Worm (Caenorhabditis elegans) whole organism, early embryonic: ENCODE measurements around the gene F25E5.5.

Experiments
- B0310.2 ChIP-seq: sonication (generic microtip); optimal IDR thresholded peaks from 2 replicates; lab custom pipeline; 2016; ENCODE audit warnings: mild to moderate bottlenecking, missing genetic modification characterization, missing compliant biosample characterization
- F13C5.2 ChIP-seq: sonication (generic microtip); optimal IDR thresholded peaks from 2 replicates; lab custom pipeline; 2017; ENCODE audit warnings: mild to moderate bottlenecking, missing genetic modification characterization, inconsistent platforms, missing compliant biosample characterization
- aly-1 ChIP-seq: sonication (generic microtip); optimal IDR thresholded peaks from 2 replicates; lab custom pipeline; 2016; ENCODE audit warnings: missing genetic modification characterization, missing compliant biosample characterization
- ama-1 ChIP-seq: fragments of 150-350 bp; optimal IDR thresholded peaks from 2 replicates; lab custom pipeline; 2014
- ceh-13 ChIP-seq: fragments of 200-800 bp; sonication (Bioruptor generic); optimal IDR thresholded peaks from 2 replicates; lab custom pipeline; 2018; ENCODE audit warnings: mild to moderate bottlenecking, missing genetic modification characterization, missing compliant biosample characterization
- ceh-36 ChIP-seq: sonication (generic microtip); optimal IDR thresholded peaks from 2 replicates; lab custom pipeline; 2016; ENCODE audit warnings: missing genetic modification characterization, inconsistent platforms, missing compliant biosample characterization
- ets-7 ChIP-seq: sonication (generic microtip); optimal IDR thresholded peaks from 2 replicates; lab custom pipeline; 2016; ENCODE audit warnings: missing genotype, missing genetic modification characterization, missing compliant biosample characterization
- flt-1 ChIP-seq: fragments of 200-800 bp; sonication (Bioruptor generic); IDR thresholded peaks from 2 replicates; pipeline ENCODE4 v1.3.6; 2022; ENCODE audit warnings: missing genetic modification characterization, missing compliant biosample characterization
- hmbx-1 ChIP-seq: sonication (generic microtip); optimal IDR thresholded peaks from 2 replicates; lab custom pipeline; 2016; ENCODE audit warnings: mild to moderate bottlenecking, missing genetic modification characterization, missing compliant biosample characterization
- hmg-4 ChIP-seq: fragments of 200-800 bp; sonication (Bioruptor generic); optimal IDR thresholded peaks from 2 replicates; lab custom pipeline; 2018; ENCODE audit warnings: mild to moderate bottlenecking, missing genetic modification characterization, missing compliant biosample characterization
- hnd-1 ChIP-seq: sonication (generic microtip); optimal IDR thresholded peaks from 2 replicates; lab custom pipeline; 2016; ENCODE audit warnings: missing genetic modification characterization, missing compliant biosample characterization
- pes-1 ChIP-seq: fragments of 200-800 bp; sonication (Bioruptor generic); IDR thresholded peaks from 2 replicates; pipeline ENCODE4 v1.3.6; 2022; ENCODE audit warnings: missing genetic modification reagents, missing genetic modification characterization, missing compliant biosample characterization
- scrt-1 ChIP-seq: fragments of 200-800 bp; sonication (Bioruptor generic); IDR thresholded peaks from 2 replicates; pipeline ENCODE4 v1.3.6; 2022; ENCODE audit warnings: missing genetic modification characterization, missing compliant biosample characterization
- sea-1 ChIP-seq: fragments of 200-800 bp; sonication (Bioruptor generic); conservative IDR thresholded peaks from 2 replicates; pipeline ENCODE4 v1.3.6; 2022; ENCODE audit warnings: missing genetic modification characterization, missing compliant biosample characterization
- tbx-11 ChIP-seq: fragments of 200-800 bp; sonication (Bioruptor generic); IDR thresholded peaks from 2 replicates; pipeline ENCODE4 v1.3.6; 2022; ENCODE audit warnings: missing genetic modification characterization, missing compliant biosample characterization
- tbx-37 ChIP-seq: fragments of 200-800 bp; sonication (Bioruptor generic); conservative IDR thresholded peaks from 2 replicates; pipeline ENCODE4 v1.3.6; 2022; ENCODE audit warnings: missing genetic modification reagents, missing genetic modification characterization, missing compliant biosample characterization
- tra-4 ChIP-seq: sonication (generic microtip); optimal IDR thresholded peaks from 2 replicates; lab custom pipeline; 2017; ENCODE audit warnings: missing genetic modification characterization, missing compliant biosample characterization

The F25E5.5 gene

ce11 chrV:7411695-7412094 is 35.4 kb upstream of the F25E5.5 start, which contains the start of gene str-41:
TSS of gene str-41 (plus strand) at chrV:7411995.
- TF ChIP-seq ets-7 (tag; lab: Kevin White, UChicago), result no peak
- no peak for TF ChIP-seq aly-1 (tag; lab: Kevin White, UChicago)
- no peak for TF ChIP-seq ceh-13 (GFP tag; lab: Kevin White, UChicago)
- TF ChIP-seq flt-1 (GFP tag; lab: Robert Waterston, UW), result no peak
- TF ChIP-seq pes-1 (GFP tag; lab: Robert Waterston, UW), result no peak
- no peak for TF ChIP-seq ama-1 (lab: Kevin White, UChicago)
- TF ChIP-seq tra-4 (tag; lab: Kevin White, UChicago), result no peak
- TF ChIP-seq sea-1 (GFP tag; lab: Robert Waterston, UW), result no peak
- no peak for TF ChIP-seq ceh-36 (tag; lab: Kevin White, UChicago)
- no peak for TF ChIP-seq hmg-4 (GFP tag; lab: Kevin White, UChicago)
- no peak for TF ChIP-seq F13C5.2 (tag; lab: Kevin White, UChicago)
- no peak for TF ChIP-seq tbx-11 (GFP tag; lab: Robert Waterston, UW)
- no peak for TF ChIP-seq hnd-1 (tag; lab: Kevin White, UChicago)
- no peak for TF ChIP-seq hmbx-1 (tag; lab: Kevin White, UChicago)
- TF ChIP-seq scrt-1 (GFP tag; lab: Robert Waterston, UW), result no peak
- TF ChIP-seq tbx-37 (GFP tag; lab: Robert Waterston, UW), result no peak
- no peak for TF ChIP-seq B0310.2

DNA sequence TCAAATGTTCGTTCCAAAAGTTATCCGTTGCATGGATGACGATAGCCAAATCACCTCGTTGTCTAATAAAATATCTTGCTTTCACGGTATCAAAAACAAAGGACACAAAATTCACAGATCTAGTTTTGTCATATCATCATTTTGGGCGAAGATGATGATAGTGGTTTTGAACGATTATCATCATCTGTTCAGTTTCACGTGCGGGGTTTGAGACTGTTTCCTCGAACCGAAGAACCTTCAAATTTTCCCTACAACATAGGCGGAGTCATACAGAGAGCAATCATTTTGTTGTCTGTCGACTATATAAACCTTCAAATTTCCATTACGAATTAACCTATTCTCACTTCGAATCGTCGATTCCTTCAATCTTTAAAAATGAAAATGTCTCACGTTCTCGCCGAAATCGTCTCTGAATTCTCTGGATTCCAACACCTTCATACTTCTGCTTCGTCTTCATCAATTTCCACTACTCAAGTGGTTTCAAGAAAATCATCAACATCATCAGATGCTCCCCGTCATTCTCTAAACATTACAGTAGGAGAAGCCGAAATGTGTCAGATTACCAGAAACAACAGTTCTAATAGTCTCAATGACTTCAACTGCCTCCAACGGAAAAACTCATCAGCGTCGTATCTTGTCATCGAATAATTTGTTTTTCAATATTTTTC is 33.8 kb upstream of the F25E5.5 start, which contains the start of gene F18E3.11:
Gene F18E3.11, plus strand, starts transcription at position 376 of the 668 bp plus-strand sequence.
- no peak for TF ChIP-seq flt-1 (GFP tag; lab: Robert Waterston, UW)
- no peak for TF ChIP-seq ceh-13 (GFP tag; lab: Kevin White, UChicago)
- TF ChIP-seq hmbx-1 (tag; lab: Kevin White, UChicago), result no peak
- TF ChIP-seq sea-1 (GFP tag; lab: Robert Waterston, UW), result no peak
- TF ChIP-seq aly-1 (tag; lab: Kevin White, UChicago), result no peak
- TF ChIP-seq tbx-11 (GFP tag; lab: Robert Waterston, UW), result no peak
- no peak for TF ChIP-seq ceh-36 (tag; lab: Kevin White, UChicago)
- no peak for TF ChIP-seq F13C5.2 (tag; lab: Kevin White, UChicago)
- no peak for TF ChIP-seq tra-4 (tag; lab: Kevin White, UChicago)
- no peak for TF ChIP-seq ets-7 (tag; lab: Kevin White, UChicago)

- TF ChIP-seq ceh-13 (GFP tag; lab: Kevin White, UChicago), result no peak
- TF ChIP-seq ama-1 (lab: Kevin White, UChicago), result no peak
- no peak for TF ChIP-seq tbx-37 (GFP tag; lab: Robert Waterston, UW)
- TF ChIP-seq ceh-36 (tag; lab: Kevin White, UChicago), result no peak
- TF ChIP-seq ets-7 (tag; lab: Kevin White, UChicago), result no peak
- TF ChIP-seq aly-1 (tag; lab: Kevin White, UChicago), result no peak
- TF ChIP-seq B0310.2, result no peak
- no peak for TF ChIP-seq tbx-11 (GFP tag; lab: Robert Waterston, UW)
- TF ChIP-seq flt-1 (GFP tag; lab: Robert Waterston, UW), result no peak
- no peak for TF ChIP-seq scrt-1 (GFP tag; lab: Robert Waterston, UW)
- TF ChIP-seq pes-1 (GFP tag; lab: Robert Waterston, UW), result no peak
- no peak for TF ChIP-seq F13C5.2 (tag; lab: Kevin White, UChicago)
- no peak for TF ChIP-seq hmbx-1 (tag; lab: Kevin White, UChicago)
- TF ChIP-seq tra-4 (tag; lab: Kevin White, UChicago), result no peak
- TF ChIP-seq hmg-4 (GFP tag; lab: Kevin White, UChicago), result no peak
Observed at ce11 chrV:7414909-7415308, 32.2 kb upstream of the F25E5.5 start, which contains the start of gene F18E3.12. TSS of gene F18E3.12 (plus strand) at chrV:7414985.

DNA sequence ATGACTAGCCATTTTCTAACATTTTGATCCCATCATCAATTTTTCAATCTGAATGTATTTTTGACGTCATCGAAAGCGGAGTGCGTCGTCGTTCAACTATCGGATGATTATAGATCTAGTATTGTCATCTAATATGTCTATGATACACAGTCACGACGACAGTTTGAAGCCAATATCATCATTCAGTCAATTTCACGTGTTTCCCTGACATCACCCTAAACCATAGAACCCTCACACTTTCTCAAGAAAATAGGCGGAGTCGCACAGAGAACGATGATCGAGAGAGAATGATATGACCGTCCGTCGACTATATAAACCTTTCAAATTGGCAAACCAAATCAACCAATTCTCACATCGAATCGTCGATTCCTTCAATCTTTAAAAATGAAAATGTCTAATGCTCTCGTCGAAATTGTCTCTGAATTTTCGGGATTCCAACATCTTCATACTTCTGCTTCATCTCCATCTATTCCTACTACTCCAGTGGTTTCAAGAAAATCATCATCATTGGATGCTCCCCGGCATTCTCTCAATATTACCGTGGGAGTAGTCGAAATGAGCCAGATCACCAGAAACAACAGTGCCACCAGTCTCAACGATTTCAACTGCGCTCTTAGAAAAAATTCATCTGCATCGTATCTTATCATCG is 31.2 kb upstream of the F25E5.5 start, which contains the start of gene F18E3.13:
Gene F18E3.13, plus strand, starts transcription at position 385 of the 649 bp plus-strand sequence.
- no peak for TF ChIP-seq scrt-1 (GFP tag; lab: Robert Waterston, UW)
- no peak for TF ChIP-seq ama-1 (lab: Kevin White, UChicago)
- TF ChIP-seq tbx-37 (GFP tag; lab: Robert Waterston, UW), result no peak
- no peak for TF ChIP-seq aly-1 (tag; lab: Kevin White, UChicago)

ce11 chrV:7416569-7416968 is 30.5 kb upstream of the F25E5.5 start:
- TF ChIP-seq flt-1 (GFP tag; lab: Robert Waterston, UW), result no peak

DNA sequence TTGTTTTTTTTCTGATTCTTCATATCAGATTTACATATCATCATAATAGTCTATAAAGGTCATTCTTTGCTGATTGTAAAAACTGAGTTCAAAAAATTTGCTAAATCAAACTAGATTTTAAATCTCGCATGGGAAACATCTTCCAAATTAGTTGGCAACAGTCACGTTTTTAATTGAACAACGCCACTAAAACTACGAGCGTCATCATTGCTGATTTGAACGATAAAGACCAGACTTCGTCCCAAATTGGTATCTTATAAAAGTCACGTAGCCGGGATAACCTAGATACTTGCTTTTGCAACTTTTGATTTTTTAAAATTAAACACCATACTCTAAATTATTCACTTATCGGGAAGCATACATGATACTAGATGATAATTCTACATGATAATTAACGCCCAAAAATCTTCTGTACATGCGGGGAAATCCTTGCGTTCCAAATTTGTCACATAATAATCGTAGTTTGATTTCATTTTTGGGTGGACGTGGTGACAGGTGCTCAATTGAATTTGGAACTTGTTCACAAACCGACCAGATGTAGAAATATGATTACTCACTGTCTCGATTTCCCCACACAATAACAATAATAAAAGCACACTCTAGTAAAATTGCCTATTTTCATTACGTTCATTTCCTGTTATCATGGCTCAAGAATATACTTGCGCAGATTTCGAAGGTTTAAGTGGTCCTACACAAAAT is 29.9 kb upstream of the F25E5.5 start, which contains the start of gene srw-67:
Gene srw-67, plus strand, starts transcription at position 643 of the 699 bp plus-strand sequence.
- TF ChIP-seq ets-7 (tag; lab: Kevin White, UChicago) (no peak), scrt-1 (GFP tag; lab: Robert Waterston, UW) (no peak), hmbx-1 (tag; lab: Kevin White, UChicago) (no peak), hmg-4 (GFP tag; lab: Kevin White, UChicago) (no peak), tbx-11 (GFP tag; lab: Robert Waterston, UW) (no peak), B0310.2 (no peak), flt-1 (GFP tag; lab: Robert Waterston, UW) (no peak), ceh-36 (tag; lab: Kevin White, UChicago) (no peak), ceh-13 (GFP tag; lab: Kevin White, UChicago) (no peak), pes-1 (GFP tag; lab: Robert Waterston, UW) (no peak), hnd-1 (tag; lab: Kevin White, UChicago) (no peak), sea-1 (GFP tag; lab: Robert Waterston, UW) (no peak), tra-4 (tag; lab: Kevin White, UChicago) (no peak), ama-1 (lab: Kevin White, UChicago) (no peak), aly-1 (tag; lab: Kevin White, UChicago) (no peak), tbx-37 (GFP tag; lab: Robert Waterston, UW) (no peak), F13C5.2 (tag; lab: Kevin White, UChicago) (no peak)
